Fruit fly (Drosophila melanogaster) whole organism, pupa: ENCODE measurements around the gene CG32259.

Source experiments
- CG10348 ChIP-seq: fragments of 200-800 bp; sonication (Bioruptor generic); IDR thresholded peaks from 2 replicates; pipeline ENCODE4 v1.3.6; 2022; ENCODE audit warnings: missing biosample characterization, missing genetic modification characterization
- CG12605 ChIP-seq: fragments of 200-800 bp; sonication (Bioruptor generic); IDR thresholded peaks from 2 replicates; pipeline ENCODE4 v1.3.6; 2022; ENCODE audit warnings: missing biosample characterization, missing genetic modification characterization
- CG13204 ChIP-seq: fragments of 200-800 bp; sonication (Bioruptor generic); optimal IDR thresholded peaks from 2 replicates; lab custom pipeline; 2018; ENCODE audit warnings: missing biosample characterization, mild to moderate bottlenecking, missing genetic modification characterization, moderate library complexity
- CG14655 ChIP-seq: fragments of 200-800 bp; sonication (Bioruptor generic); optimal IDR thresholded peaks from 3 replicates; lab custom pipeline; 2017; ENCODE audit warnings: mild to moderate bottlenecking, missing biosample characterization, missing genetic modification reagents, missing genetic modification characterization
- CG15710 ChIP-seq: fragments of 200-800 bp; sonication (Bioruptor generic); optimal IDR thresholded peaks from 2 replicates; lab custom pipeline; 2018; ENCODE audit warnings: missing biosample characterization, mild to moderate bottlenecking, missing genetic modification characterization, moderate library complexity
- CG17806 ChIP-seq: fragments of 200-800 bp; sonication (Bioruptor generic); optimal IDR thresholded peaks from 2 replicates; lab custom pipeline; 2018; ENCODE audit warnings: missing biosample characterization, mild to moderate bottlenecking, missing genetic modification characterization, moderate library complexity
- CG32121 ChIP-seq: fragments of 200-800 bp; sonication (Bioruptor generic); IDR thresholded peaks from 2 replicates; pipeline ENCODE4 v1.3.6; 2022; ENCODE audit warnings: missing biosample characterization, missing genetic modification characterization
- CG34367 ChIP-seq: fragments of 200-800 bp; sonication (Bioruptor generic); optimal IDR thresholded peaks from 2 replicates; lab custom pipeline; 2018; ENCODE audit warnings: missing biosample characterization, mild to moderate bottlenecking, missing genetic modification characterization
- CG4496 ChIP-seq: fragments of 200-800 bp; sonication (Bioruptor generic); IDR thresholded peaks from 3 replicates; pipeline ENCODE4 v1.3.6; 2022; ENCODE audit warnings: missing biosample characterization, missing genetic modification characterization
- CG8159 ChIP-seq: fragments of 200-800 bp; sonication (Bioruptor generic); optimal IDR thresholded peaks from 3 replicates; lab custom pipeline; 2018; ENCODE audit warnings: missing biosample characterization, mild to moderate bottlenecking, missing genetic modification characterization, moderate library complexity
- CG8301 ChIP-seq: fragments of 200-800 bp; sonication (Bioruptor generic); optimal IDR thresholded peaks from 2 replicates; lab custom pipeline; 2018; ENCODE audit warnings: missing biosample characterization, mild to moderate bottlenecking, missing genetic modification characterization
- CG9948 ChIP-seq: fragments of 200-800 bp; sonication (Bioruptor generic); optimal IDR thresholded peaks from 2 replicates; lab custom pipeline; 2018; ENCODE audit warnings: missing biosample characterization, mild to moderate bottlenecking, missing genetic modification characterization, moderate library complexity
- D1 ChIP-seq: fragments of 200-800 bp; sonication (Bioruptor generic); optimal IDR thresholded peaks from 2 replicates; lab custom pipeline; 2018; ENCODE audit warnings: missing biosample characterization, mild to moderate bottlenecking, missing genetic modification characterization, moderate library complexity
- EcR ChIP-seq: fragments of 200-800 bp; sonication (Bioruptor generic); optimal IDR thresholded peaks from 3 replicates; lab custom pipeline; 2019; ENCODE audit warnings: missing biosample characterization, missing genetic modification characterization, mild to moderate bottlenecking, moderate library complexity, missing genetic modification reagents
- Ets98B ChIP-seq: fragments of 200-800 bp; sonication (Bioruptor generic); IDR thresholded peaks from 2 replicates; pipeline ENCODE4 v1.3.6; 2022; ENCODE audit warnings: missing biosample characterization, missing genetic modification characterization
- Pif1A ChIP-seq: fragments of 200-800 bp; sonication (Bioruptor generic); optimal IDR thresholded peaks from 3 replicates; lab custom pipeline; 2016; ENCODE audit warnings: missing biosample characterization, missing genetic modification characterization
- Pif1B ChIP-seq: fragments of 200-800 bp; sonication (Bioruptor generic); optimal IDR thresholded peaks from 3 replicates; lab custom pipeline; 2016; ENCODE audit warnings: missing biosample characterization, missing genetic modification characterization
- Snoo ChIP-seq: fragments of 200-800 bp; sonication (Bioruptor generic); optimal IDR thresholded peaks from 3 replicates; lab custom pipeline; 2017; ENCODE audit warnings: missing biosample characterization, mild to moderate bottlenecking, missing genetic modification characterization, inconsistent platforms
- fd96Ca ChIP-seq: fragments of 200-800 bp; sonication (Bioruptor generic); IDR thresholded peaks from 3 replicates; pipeline ENCODE4 v1.3.6; 2022; ENCODE audit warnings: missing biosample characterization, missing genetic modification characterization
- gl ChIP-seq: fragments of 200-800 bp; sonication (Bioruptor generic); optimal IDR thresholded peaks from 2 replicates; lab custom pipeline; 2018; ENCODE audit warnings: missing biosample characterization, mild to moderate bottlenecking, missing genetic modification characterization
- rn ChIP-seq: fragments of 200-800 bp; sonication (Bioruptor generic); IDR thresholded peaks from 2 replicates; pipeline ENCODE4 v1.3.6; 2022; ENCODE audit warnings: missing biosample characterization, missing genetic modification characterization

The CG32259 gene

DNA sequence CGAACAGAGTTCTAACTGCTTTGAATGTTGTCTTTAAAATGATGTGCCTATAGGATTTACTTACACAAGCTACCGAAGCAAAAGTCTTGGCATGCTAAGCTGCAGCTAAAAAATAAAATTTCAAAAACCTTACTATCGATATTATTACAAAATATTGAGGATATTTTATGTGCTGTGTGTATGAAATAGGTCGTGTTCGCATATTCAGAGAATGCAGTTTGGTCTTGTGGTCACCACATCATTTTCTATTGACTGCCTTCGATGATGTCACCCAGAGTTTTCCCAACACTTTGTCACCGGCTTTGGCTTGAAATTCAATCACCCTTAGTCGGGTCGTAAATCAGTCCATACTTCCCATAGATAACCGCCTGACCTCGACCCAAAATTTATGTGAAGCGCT, 21.5 kb upstream of the CG32259 start, which contains the start of gene Dpy-30L2:
Gene Dpy-30L2 (minus strand): TSS at position 101 of the 400 bp plus-strand sequence.
- no peak for TF ChIP-seq Pif1A
- TF ChIP-seq CG10348 (GFP tag; lab: Robert Waterston, UW): no peak
- no peak for TF ChIP-seq CG32121 (GFP tag; lab: Robert Waterston, UW)
- no peak for TF ChIP-seq CG34367 (tag; lab: Kevin White, UChicago)
- no peak for TF ChIP-seq CG8301 (tag; lab: Kevin White, UChicago)
- TF ChIP-seq CG4496: no peak
- no peak for TF ChIP-seq Snoo
- TF ChIP-seq gl (tag; lab: Kevin White, UChicago): no peak
- TF ChIP-seq CG8159: no peak

DNA sequence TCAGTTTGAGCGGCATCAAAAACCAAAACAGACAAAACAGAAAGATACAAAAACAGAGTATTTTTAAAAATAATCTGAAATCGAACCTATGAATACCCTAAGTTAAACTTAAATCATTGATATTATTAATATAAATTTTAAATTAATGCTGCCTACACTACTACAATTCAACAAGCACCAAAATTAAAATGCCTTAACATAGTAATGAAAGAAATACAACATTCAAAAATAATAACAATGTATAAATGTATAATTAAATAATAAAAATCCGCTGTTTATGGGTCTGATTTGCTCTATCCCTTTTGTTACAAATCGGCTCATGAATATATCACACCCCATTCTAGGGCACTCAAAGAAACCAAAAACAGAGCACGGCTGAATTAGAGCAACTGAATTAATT, 20.1 kb upstream of the CG32259 start:
- TF ChIP-seq Pif1A (no peak), CG17806 (tag; lab: Kevin White, UChicago) (no peak), Pif1B (GFP tag; lab: Kevin White, UChicago) (no peak), rn (GFP tag; lab: Robert Waterston, UW) (no peak), CG8301 (tag; lab: Kevin White, UChicago) (no peak), CG10348 (GFP tag; lab: Robert Waterston, UW) (no peak), CG15710 (tag; lab: Kevin White, UChicago) (no peak), CG32121 (GFP tag; lab: Robert Waterston, UW) (no peak), gl (tag; lab: Kevin White, UChicago) (no peak), CG4496 (no peak), Snoo (no peak), CG12605 (no peak), CG9948 (no peak), EcR (GFP tag; lab: Kevin White, UChicago) (no peak), CG8159 (no peak), CG34367 (tag; lab: Kevin White, UChicago) (no peak), CG13204 (GFP tag; lab: Kevin White, UChicago) (no peak)

DNA sequence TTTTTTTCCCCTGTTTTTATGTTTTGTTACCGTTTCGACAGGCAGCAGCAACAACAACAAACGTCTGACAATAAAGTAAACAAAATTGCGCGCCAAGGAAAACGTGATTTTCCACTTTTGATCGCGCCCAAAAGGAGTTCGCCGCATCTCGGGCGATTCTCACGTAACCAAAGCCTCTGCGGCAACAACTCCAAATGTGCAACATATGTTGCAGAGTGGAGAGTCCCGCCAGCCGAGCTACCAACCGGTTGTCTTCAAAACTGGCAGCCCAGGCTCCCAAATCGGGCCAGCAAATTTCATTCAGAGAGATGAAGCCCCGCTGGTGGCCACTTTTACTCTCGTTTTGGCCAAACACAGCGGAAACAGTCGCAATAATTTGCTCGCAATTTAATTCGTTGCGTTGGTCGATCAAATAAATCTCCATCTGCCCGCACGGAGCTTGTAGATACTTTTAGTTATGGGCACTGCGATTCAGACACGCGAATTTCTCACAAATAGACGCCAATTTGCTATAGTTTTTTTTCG, 13.7 kb upstream of the CG32259 start:
- TF ChIP-seq EcR (GFP tag; lab: Kevin White, UChicago) (no peak), fd96Ca (GFP tag; lab: Robert Waterston, UW) (0 out of 3 replicates have a peak, but pooled peaks have one; percentile 38), D1 (tag; lab: Kevin White, UChicago) (no peak)
- TF ChIP-seq, all 21 proteins: peak for 1

DNA sequence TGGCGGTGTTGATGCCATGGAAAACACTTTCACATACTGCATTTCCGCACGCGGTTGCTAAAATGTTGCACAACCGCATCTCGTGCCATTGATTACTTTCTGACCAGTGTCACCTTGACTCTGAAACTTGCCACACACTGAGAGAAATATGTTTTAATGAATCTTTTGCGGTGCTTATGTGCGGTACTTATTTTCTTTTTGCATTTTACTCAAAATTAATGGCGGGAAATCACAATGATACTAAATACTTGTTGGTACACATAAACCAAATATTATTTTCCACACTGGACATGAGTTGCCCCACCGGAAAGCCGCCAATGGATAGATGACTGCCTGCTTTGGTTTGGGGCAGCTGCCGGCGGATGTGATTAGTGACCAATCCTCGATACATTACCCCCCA, 12.4 kb upstream of the CG32259 start:
- peak; percentile 52; the same call in 1 of the 3 replicates for TF ChIP-seq fd96Ca (GFP tag; lab: Robert Waterston, UW)
- no peak for TF ChIP-seq CG32121 (GFP tag; lab: Robert Waterston, UW)
- peak; percentile 24; the same call in 1 of the 3 replicates for TF ChIP-seq CG4496
- peak; percentile 35 for TF ChIP-seq Ets98B (GFP tag; lab: Robert Waterston, UW)

DNA sequence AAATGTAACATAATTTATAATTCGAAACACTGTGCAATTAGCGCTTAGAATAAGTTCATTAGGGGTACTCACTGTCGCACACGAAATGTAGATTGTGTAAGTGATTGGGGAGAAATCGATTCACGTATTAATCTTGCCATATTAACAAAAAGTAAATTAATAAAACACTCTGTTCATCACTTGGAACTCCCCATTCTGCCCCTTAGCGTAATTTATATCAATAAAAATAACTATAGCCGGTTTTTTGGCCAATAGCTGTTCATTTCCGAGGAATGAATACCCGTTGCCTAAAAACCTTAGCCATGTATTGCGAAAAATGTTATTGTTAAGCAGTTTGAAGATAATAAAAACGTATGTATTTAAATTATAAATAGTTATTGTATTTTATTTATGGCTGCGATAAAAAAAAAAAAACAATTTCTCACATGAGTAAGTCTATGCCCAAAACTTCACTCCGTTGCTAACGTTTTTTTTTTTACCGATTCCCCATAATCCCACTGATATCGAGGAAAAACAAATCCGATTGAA, 9.8 kb upstream of the CG32259 start, which contains the start of gene Ugt305A1:
Gene Ugt305A1 (plus strand): TSS at position 478 of the 528 bp plus-strand sequence.
- TF ChIP-seq CG15710 (tag; lab: Kevin White, UChicago): no peak
- TF ChIP-seq, all 21 proteins: peak for 0

DNA sequence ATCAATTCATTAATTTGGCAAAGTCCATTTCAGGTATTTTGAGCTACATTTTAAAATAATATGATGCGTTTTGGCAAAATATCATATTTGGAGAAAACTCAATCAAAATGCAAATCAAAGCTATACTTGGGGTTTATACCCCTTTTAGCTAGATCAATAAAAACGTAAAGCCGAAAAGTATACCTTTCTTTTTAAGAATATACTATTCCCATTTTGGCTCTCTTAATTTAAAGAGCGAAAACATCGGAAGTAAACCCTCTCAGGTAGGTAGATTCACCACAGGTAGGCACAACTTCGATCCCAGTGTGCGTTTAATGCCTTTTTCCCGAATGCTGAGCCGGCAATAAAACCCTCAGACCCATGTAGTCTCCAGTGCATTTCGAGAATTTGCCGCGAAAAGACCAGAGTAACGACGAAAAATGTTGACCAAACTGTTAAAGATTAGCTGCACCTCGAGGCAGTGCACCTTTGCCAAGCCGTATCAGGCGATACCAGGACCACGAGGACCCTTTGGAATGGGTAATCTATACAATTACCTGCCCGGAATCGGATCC, 7.2 kb upstream of the CG32259 start, which contains the start of gene dib:
Gene dib (plus strand): TSS at position 372 of the 554 bp plus-strand sequence.
- TF ChIP-seq CG17806 (tag; lab: Kevin White, UChicago): no peak
- TF ChIP-seq D1 (tag; lab: Kevin White, UChicago): no peak
- TF ChIP-seq CG4496: no peak
- TF ChIP-seq gl (tag; lab: Kevin White, UChicago): no peak
- TF ChIP-seq rn (GFP tag; lab: Robert Waterston, UW): no peak
- no peak for TF ChIP-seq CG14655 (GFP tag; lab: Kevin White, UChicago)
- no peak for TF ChIP-seq CG12605
- TF ChIP-seq EcR (GFP tag; lab: Kevin White, UChicago): no peak
- no peak for TF ChIP-seq CG32121 (GFP tag; lab: Robert Waterston, UW)
- TF ChIP-seq CG13204 (GFP tag; lab: Kevin White, UChicago): no peak
- no peak for TF ChIP-seq Pif1B (GFP tag; lab: Kevin White, UChicago)
- TF ChIP-seq fd96Ca (GFP tag; lab: Robert Waterston, UW): no peak
- TF ChIP-seq CG15710 (tag; lab: Kevin White, UChicago): no peak
- no peak for TF ChIP-seq CG8301 (tag; lab: Kevin White, UChicago)

DNA sequence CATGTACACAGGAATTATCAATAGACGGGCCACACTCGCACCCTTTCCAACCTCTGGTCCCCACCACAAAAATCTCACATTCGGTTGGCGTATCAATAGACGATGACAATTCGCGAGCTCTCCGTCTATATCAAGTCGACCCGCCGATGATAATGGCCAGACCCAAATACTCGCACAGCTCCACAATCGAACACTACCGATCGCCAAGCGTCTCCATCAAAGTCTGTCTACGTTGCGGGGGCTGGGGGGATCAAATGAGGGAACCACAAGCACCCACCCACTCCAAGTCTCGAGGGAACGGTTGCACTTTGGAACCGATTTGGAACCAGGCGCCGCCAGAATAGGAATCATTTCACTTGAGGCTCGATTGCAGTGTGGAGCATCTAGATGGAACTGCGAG, 801 bp upstream of the CG32259 start:
- TF ChIP-seq CG4496 (peak; percentile 43; the same call in 1 of the 3 replicates), CG12605 (peak; percentile 62), CG15710 (tag; lab: Kevin White, UChicago) (no peak), fd96Ca (GFP tag; lab: Robert Waterston, UW) (peak; percentile 56; the same call in 2 of the 3 replicates), Ets98B (GFP tag; lab: Robert Waterston, UW) (peak; percentile 42), CG32121 (GFP tag; lab: Robert Waterston, UW) (peak; percentile 64), CG13204 (GFP tag; lab: Kevin White, UChicago) (no peak)
